Worm (Caenorhabditis elegans) whole organism, L4 larva: ENCODE results near the gene clc-13.

Experiments used
- D1046.2 ChIP-seq: fragments of 200-800 bp; sonication (Bioruptor generic); IDR thresholded peaks from 2 replicates; pipeline ENCODE4 v1.3.6; 2022; ENCODE audit warnings: missing genetic modification characterization, missing compliant biosample characterization
- R02D3.7 ChIP-seq: fragments of 150-350 bp; sonication (generic microtip); optimal IDR thresholded peaks from 3 replicates; lab custom pipeline; 2014; ENCODE audit warnings: missing biosample characterization, missing genetic modification characterization
- T26A8.4 ChIP-seq: fragments of 200-800 bp; sonication (Bioruptor generic); IDR thresholded peaks from 2 replicates; pipeline ENCODE4 v1.3.6; 2022; ENCODE audit warnings: missing genetic modification characterization, missing compliant biosample characterization
- Y48G9A.11 ChIP-seq: fragments of 200-800 bp; sonication (Bioruptor generic); IDR thresholded peaks from 2 replicates; pipeline ENCODE4 v1.3.6; 2022; ENCODE audit warnings: missing genetic modification reagents, missing genetic modification characterization, missing compliant biosample characterization
- Y75B8A.6 ChIP-seq: fragments of 200-800 bp; sonication (Bioruptor generic); IDR thresholded peaks from 2 replicates; pipeline ENCODE4 v1.3.6; 2022; ENCODE audit warnings: missing genetic modification reagents, missing genetic modification characterization, missing compliant biosample characterization
- aly-2 ChIP-seq: sonication (generic microtip); optimal IDR thresholded peaks from 2 replicates; lab custom pipeline; 2018; ENCODE audit warnings: missing biosample characterization, missing genetic modification characterization
- ceh-28 ChIP-seq: fragments of 150-350 bp; optimal IDR thresholded peaks from 2 replicates; lab custom pipeline; 2014; ENCODE audit warnings: missing biosample characterization, missing genetic modification reagents, missing genetic modification characterization
- ceh-82 ChIP-seq: sonication (generic microtip); optimal IDR thresholded peaks from 2 replicates; lab custom pipeline; 2017; ENCODE audit warnings: missing biosample characterization, missing genetic modification characterization
- ces-1 ChIP-seq: fragments of 150-350 bp; sonication (generic microtip); optimal IDR thresholded peaks from 4 replicates; lab custom pipeline; 2014; ENCODE audit warnings: missing biosample characterization, missing genetic modification reagents, missing genetic modification characterization
- daf-16 ChIP-seq, 3 experiments: sonication (generic microtip); optimal IDR thresholded peaks; 2 replicates each; lab custom pipeline; 2016 to 2017; ENCODE audit warnings: missing genetic modification characterization in 3 of 3, missing genetic modification reagents in 3 of 3, mild to moderate bottlenecking in 2 of 3, missing compliant biosample characterization in 2 of 3, missing biosample characterization in 1 of 3, moderate library complexity in 1 of 3
- fos-1 ChIP-seq: fragments of 150-350 bp; optimal IDR thresholded peaks from 2 replicates; lab custom pipeline; 2014; ENCODE audit warnings: missing biosample characterization, missing genetic modification characterization
- gei-8 ChIP-seq: fragments of 200-800 bp; sonication (Bioruptor generic); optimal IDR thresholded peaks from 2 replicates; lab custom pipeline; 2018; ENCODE audit warnings: mild to moderate bottlenecking, missing genetic modification characterization, missing compliant biosample characterization
- hlh-30 ChIP-seq: sonication (generic microtip); optimal IDR thresholded peaks from 2 replicates; lab custom pipeline; 2017; ENCODE audit warnings: antibody characterized with exemption, mild to moderate bottlenecking, missing genetic modification characterization, missing compliant biosample characterization; ENCODE audit not compliant: insufficient read depth
- lim-7 ChIP-seq: fragments of 200-800 bp; sonication (Bioruptor generic); IDR thresholded peaks from 2 replicates; pipeline ENCODE4 v1.3.6; 2022; ENCODE audit warnings: missing genetic modification characterization, missing compliant biosample characterization
- lin-39 ChIP-seq: fragments of 150-350 bp; optimal IDR thresholded peaks from 2 replicates; lab custom pipeline; 2014; ENCODE audit warnings: missing biosample characterization, missing genetic modification reagents, missing genetic modification characterization
- madf-5 ChIP-seq, 2 experiments: fragments of 200-800 bp; sonication (Bioruptor generic); IDR thresholded peaks; 2 replicates each; pipeline ENCODE4 v1.3.6; 2022; ENCODE audit warnings: missing compliant biosample characterization in 2 of 2, missing genetic modification characterization in 2 of 2
- mdl-1 ChIP-seq, 2 experiments: fragments of 150-350 bp in 1 of 2; sonication (generic microtip) in 1 of 2; optimal IDR thresholded peaks; 2 replicates each; lab custom pipeline; 2014 to 2017; ENCODE audit warnings: missing biosample characterization in 2 of 2, missing genetic modification characterization in 2 of 2
- mep-1 ChIP-seq: fragments of 150-350 bp; sonication (generic microtip); optimal IDR thresholded peaks from 3 replicates; lab custom pipeline; 2014; ENCODE audit warnings: missing biosample characterization, missing genetic modification characterization
- mes-2 ChIP-seq: sonication (generic microtip); optimal IDR thresholded peaks from 2 replicates; lab custom pipeline; 2016; ENCODE audit warnings: missing genotype, mild to moderate bottlenecking, missing genetic modification characterization, missing compliant biosample characterization; ENCODE audit not compliant: poor library complexity, severe bottlenecking
- mxl-3 ChIP-seq: fragments of 200-800 bp; sonication (Bioruptor generic); optimal IDR thresholded peaks from 2 replicates; lab custom pipeline; 2018; ENCODE audit warnings: mild to moderate bottlenecking, missing genetic modification characterization, missing compliant biosample characterization
- nhr-10 ChIP-seq: fragments of 150-350 bp; optimal IDR thresholded peaks from 2 replicates; lab custom pipeline; 2014; ENCODE audit warnings: missing biosample characterization, missing genetic modification characterization
- nhr-102 ChIP-seq: sonication (generic microtip); optimal IDR thresholded peaks from 2 replicates; lab custom pipeline; 2016; ENCODE audit warnings: mild to moderate bottlenecking, missing genetic modification characterization, moderate library complexity, missing compliant biosample characterization
- nhr-42 ChIP-seq: fragments of 200-800 bp; sonication (Bioruptor generic); IDR thresholded peaks from 2 replicates; pipeline ENCODE4 v1.3.6; 2022; ENCODE audit warnings: missing genetic modification characterization, missing compliant biosample characterization
- nhr-48 ChIP-seq: sonication (generic microtip); optimal IDR thresholded peaks from 2 replicates; lab custom pipeline; 2016; ENCODE audit warnings: mild to moderate bottlenecking, missing genetic modification characterization, missing compliant biosample characterization
- nhr-6 ChIP-seq: fragments of 150-350 bp; optimal IDR thresholded peaks from 2 replicates; lab custom pipeline; 2014; ENCODE audit warnings: missing biosample characterization, missing genetic modification characterization
- nhr-77 ChIP-seq: fragments of 150-350 bp; optimal IDR thresholded peaks from 2 replicates; lab custom pipeline; 2014; ENCODE audit warnings: missing biosample characterization, missing genetic modification characterization
- php-3 ChIP-seq: fragments of 200-800 bp; sonication (Bioruptor generic); IDR thresholded peaks from 2 replicates; pipeline ENCODE4 v1.3.6; 2022; ENCODE audit warnings: missing genetic modification reagents, missing genetic modification characterization, missing compliant biosample characterization
- pqm-1 ChIP-seq: sonication (generic microtip); optimal IDR thresholded peaks from 2 replicates; lab custom pipeline; 2017; ENCODE audit warnings: missing biosample characterization, missing genetic modification characterization
- rbr-2 ChIP-seq: sonication (generic microtip); optimal IDR thresholded peaks from 2 replicates; lab custom pipeline; 2016; ENCODE audit warnings: missing genotype, missing genetic modification characterization, missing compliant biosample characterization
- set-16 ChIP-seq: fragments of 200-800 bp; sonication (Bioruptor generic); IDR thresholded peaks from 2 replicates; pipeline ENCODE4 v1.3.6; 2022; ENCODE audit warnings: missing genetic modification reagents, missing genetic modification characterization, missing compliant biosample characterization
- skn-1 ChIP-seq: fragments of 150-350 bp; optimal IDR thresholded peaks from 2 replicates; lab custom pipeline; 2014; ENCODE audit warnings: missing biosample characterization, missing genetic modification characterization
- snpc-4 ChIP-seq: fragments of 150-350 bp; optimal IDR thresholded peaks from 2 replicates; lab custom pipeline; 2014; ENCODE audit warnings: missing biosample characterization, missing genetic modification characterization
- spr-1 ChIP-seq: sonication (generic microtip); optimal IDR thresholded peaks from 2 replicates; lab custom pipeline; 2016; ENCODE audit warnings: mild to moderate bottlenecking, missing genetic modification characterization, missing compliant biosample characterization
- unc-62 ChIP-seq, 3 experiments: fragments of 150-350 bp in 1 of 3; sonication (generic microtip); optimal IDR thresholded peaks in 2 of 3; peaks in 1 of 3; 1 replicate in 1 of 3; 2 replicates in 2 of 3; lab custom pipeline; 2014 to 2017; ENCODE audit warnings: missing biosample characterization in 3 of 3, missing genetic modification characterization in 3 of 3, missing genetic modification reagents in 3 of 3, missing genotype in 1 of 3
- zip-11 ChIP-seq: fragments of 200-800 bp; sonication (Bioruptor generic); IDR thresholded peaks from 2 replicates; pipeline ENCODE4 v1.3.6; 2022; ENCODE audit warnings: missing genetic modification characterization, missing compliant biosample characterization
- ztf-7 ChIP-seq: fragments of 150-350 bp; optimal IDR thresholded peaks from 2 replicates; lab custom pipeline; 2014; ENCODE audit warnings: missing biosample characterization, missing genetic modification characterization

The clc-13 gene

ce11 chrV:17035850-17036249, 21.6 kb downstream of the clc-13 start, which contains the start of gene srz-94:
TSS of gene srz-94 (minus strand) at chrV:17035950.
- TF ChIP-seq nhr-6 (tag; lab: Kevin White, UChicago) = no peak
- no peak for TF ChIP-seq ztf-7 (tag; lab: Kevin White, UChicago)
- no peak for TF ChIP-seq zip-11 (GFP tag; lab: Robert Waterston, UW)
- TF ChIP-seq D1046.2 (GFP tag; lab: Robert Waterston, UW) = no peak
- no peak for TF ChIP-seq nhr-48 (tag; lab: Kevin White, UChicago)
- no peak for TF ChIP-seq lim-7 (GFP tag; lab: Robert Waterston, UW)
- TF ChIP-seq daf-16 (GFP tag; optimal IDR thresholded peaks at IDR 0.05; lab: Kevin White, UChicago) = no peak
- TF ChIP-seq daf-16 (tag; optimal IDR thresholded peaks at IDR 0.05; lab: Kevin White, UChicago) = no peak
- TF ChIP-seq R02D3.7 (tag; lab: Kevin White, UChicago) = no peak
- no peak for TF ChIP-seq mdl-1 (tag; optimal IDR thresholded peaks at IDR 0.05; lab: Kevin White, UChicago)
- no peak for TF ChIP-seq nhr-10
- no peak for TF ChIP-seq Y75B8A.6 (GFP tag; lab: Robert Waterston, UW)

ce11 chrV:17042263-17042662, 28.1 kb downstream of the clc-13 start, which contains the start of gene hpo-33:
TSS of gene hpo-33 (plus strand) at chrV:17042563.
- TF ChIP-seq ceh-28 = no peak
- no peak for TF ChIP-seq ceh-82 (tag; lab: Kevin White, UChicago)
- TF ChIP-seq fos-1 = no peak
- no peak for TF ChIP-seq lin-39 (tag; lab: Kevin White, UChicago)
- TF ChIP-seq pqm-1 (tag; lab: Kevin White, UChicago) = no peak
- TF ChIP-seq gei-8 (GFP tag; lab: Kevin White, UChicago) = no peak
- no peak for TF ChIP-seq unc-62 (GFP tag; optimal IDR thresholded peaks at IDR 0.05 in 1 of 2; lab: Kevin White, UChicago)
- no peak for TF ChIP-seq unc-62 (tag; optimal IDR thresholded peaks at IDR 0.05; lab: Kevin White, UChicago)
- TF ChIP-seq madf-5 (GFP tag; IDR thresholded peaks at IDR 0.05; lab: Robert Waterston, UW) = no peak
- TF ChIP-seq spr-1 = no peak
- TF ChIP-seq Y75B8A.6 (GFP tag; lab: Robert Waterston, UW) = no peak
- TF ChIP-seq aly-2 (tag; lab: Kevin White, UChicago) = no peak
- no peak for TF ChIP-seq mep-1 (tag; lab: Kevin White, UChicago)
- TF ChIP-seq mes-2 (tag; lab: Kevin White, UChicago) = no peak
- TF ChIP-seq nhr-42 (GFP tag; lab: Robert Waterston, UW) = no peak
- no peak for TF ChIP-seq D1046.2 (GFP tag; lab: Robert Waterston, UW)
- TF ChIP-seq ces-1 (GFP tag; lab: Kevin White, UChicago) = no peak
- TF ChIP-seq php-3 (GFP tag; lab: Robert Waterston, UW) = no peak
- no peak for TF ChIP-seq ztf-7 (tag; lab: Kevin White, UChicago)
- no peak for TF ChIP-seq T26A8.4 (GFP tag; lab: Robert Waterston, UW)
- TF ChIP-seq, all 104 proteins: peak for 0

- no peak for TF ChIP-seq snpc-4 (tag; lab: Kevin White, UChicago)
- TF ChIP-seq nhr-102 (tag; lab: Kevin White, UChicago) = no peak
- no peak for TF ChIP-seq mxl-3 (GFP tag; lab: Kevin White, UChicago)
- no peak for TF ChIP-seq skn-1 (tag; lab: Kevin White, UChicago)
- no peak for TF ChIP-seq rbr-2 (tag; lab: Kevin White, UChicago)
- no peak for TF ChIP-seq Y48G9A.11 (GFP tag; lab: Robert Waterston, UW)
- no peak for TF ChIP-seq ces-1 (GFP tag; lab: Kevin White, UChicago)
- no peak for TF ChIP-seq nhr-77 (tag; lab: Kevin White, UChicago)
- TF ChIP-seq set-16 (GFP tag; lab: Robert Waterston, UW) = no peak
Observed at ce11 chrV:17044500-17044899, 30.3 kb downstream of the clc-13 start, which contains the start of gene F28B1.2. TSS of gene F28B1.2 (plus strand) at chrV:17044800.

- TF ChIP-seq fos-1 = no peak
- no peak for TF ChIP-seq hlh-30
Observed at ce11 chrV:17059987-17060386, 45.8 kb downstream of the clc-13 start, which contains the start of gene sri-66. TSS of gene sri-66 (plus strand) at chrV:17060287.
